Fruit fly (Drosophila melanogaster): Measurements from ENCODE around the gene CG14401.

dm6 chr2L:20904327-20904726 lies 34.7 kb downstream of the CG14401 start:
- TF ChIP-seq Dll (optimal IDR thresholded peaks at IDR 0.05) (no peak), psq (optimal IDR thresholded peaks at IDR 0.05) (no peak)
